Fruit fly (Drosophila melanogaster): ENCODE measurements around the gene Pli.

DNA sequence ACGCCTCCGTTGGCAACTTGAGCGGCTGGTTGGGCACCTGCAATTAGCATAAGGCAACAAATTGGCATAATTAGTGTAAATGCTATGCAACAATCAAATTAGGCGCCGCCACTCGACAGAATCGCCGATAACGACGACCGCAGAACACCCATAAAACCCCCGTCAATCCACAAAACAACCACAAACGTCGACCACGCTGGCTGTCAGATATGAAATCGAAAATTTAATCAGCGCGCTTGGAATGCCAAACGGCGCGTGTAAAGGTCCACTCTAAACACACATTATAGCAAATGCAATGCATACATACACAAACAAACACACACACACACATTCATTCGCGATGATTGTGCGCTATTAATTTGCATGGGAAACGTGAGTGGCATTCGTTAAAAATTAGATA lies 13.6 kb upstream of the Pli start:
- TF ChIP-seq tx (GFP tag; optimal IDR thresholded peaks at IDR 0.05) (no peak), CG2116 (GFP tag; optimal IDR thresholded peaks at IDR 0.05) (no peak), HmgZ (tag; optimal IDR thresholded peaks at IDR 0.05) (no peak), ssp (GFP tag; IDR thresholded peaks at IDR 0.05) (no peak), H15 (GFP tag; IDR thresholded peaks at IDR 0.05) (no peak), CG12236 (GFP tag; optimal IDR thresholded peaks at IDR 0.05) (no peak), CG7786 (GFP tag; optimal IDR thresholded peaks at IDR 0.05) (no peak), CG1603 (tag; optimal IDR thresholded peaks at IDR 0.05) (no peak), br (optimal IDR thresholded peaks at IDR 0.05) (no peak), CG8478 (optimal IDR thresholded peaks at IDR 0.05) (no peak), CG16815 (GFP tag; optimal IDR thresholded peaks at IDR 0.05) (no peak), CG6689 (GFP tag; IDR thresholded peaks at IDR 0.05) (no peak), CG3163 (GFP tag; optimal IDR thresholded peaks at IDR 0.05) (no peak)

Data from whole organism, embryonic.